Worm (Caenorhabditis elegans): Measurements from ENCODE around the gene acl-12.

acl-12 gene

DNA sequence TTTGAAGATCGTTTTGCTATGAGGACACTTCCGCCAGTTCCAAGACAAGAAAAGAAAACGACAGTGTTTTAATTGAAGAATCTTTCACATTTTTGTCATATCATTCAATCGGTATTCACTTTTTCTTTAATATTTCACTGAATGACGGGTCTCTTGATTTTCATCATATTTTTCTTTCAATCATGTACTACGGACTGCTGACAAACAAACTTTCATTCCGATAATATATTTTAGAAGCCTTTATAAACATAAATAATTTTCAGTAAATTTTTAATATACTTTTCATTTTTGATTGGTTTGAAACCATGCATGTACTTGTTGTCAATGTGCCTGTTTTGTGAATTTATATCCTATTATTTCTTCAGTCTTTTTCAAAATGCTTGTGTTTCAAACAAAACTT is 9.1 kb downstream of the acl-12 start, which contains the start of gene clc-5:
clc-5 (plus strand) TSS at position 301 of the 400 bp plus-strand sequence.
- TF ChIP-seq nhr-25 (tag; optimal IDR thresholded peaks at IDR 0.05) (no peak), lin-39 (tag; optimal IDR thresholded peaks at IDR 0.05) (no peak), lin-13 (GFP tag; optimal IDR thresholded peaks at IDR 0.05) (no peak), elt-3 (tag; optimal IDR thresholded peaks at IDR 0.05) (no peak), ztf-4 (tag; optimal IDR thresholded peaks at IDR 0.05) (no peak), dmd-4 (tag; optimal IDR thresholded peaks at IDR 0.05) (no peak), sem-4 (tag; optimal IDR thresholded peaks at IDR 0.05) (no peak), nhr-11 (tag; optimal IDR thresholded peaks at IDR 0.05) (no peak)

DNA sequence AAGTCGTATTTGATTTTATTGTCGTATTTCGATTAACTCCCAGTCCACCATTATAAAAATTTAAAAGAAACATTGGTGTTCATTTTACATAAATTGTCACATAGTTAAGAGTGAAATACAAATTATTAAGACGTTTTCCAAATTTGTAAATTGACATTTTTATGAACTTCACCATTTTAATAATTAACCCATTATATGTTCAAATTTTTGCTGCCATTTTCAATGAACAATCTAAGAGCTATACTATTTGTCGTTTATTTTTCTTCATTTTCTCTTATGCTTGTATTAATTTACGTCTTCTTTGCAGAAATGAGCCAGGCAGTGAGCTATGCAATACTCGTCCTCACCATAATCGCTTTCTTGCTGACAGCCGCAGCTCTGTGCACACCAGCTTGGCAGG is 11.2 kb downstream of the acl-12 start, which contains the start of gene clc-2:
clc-2 (plus strand) TSS at position 301 of the 400 bp plus-strand sequence.
- TF ChIP-seq ZK546.5 (tag; optimal IDR thresholded peaks at IDR 0.05), result no peak
- no peak for TF ChIP-seq nhr-21 (tag; optimal IDR thresholded peaks at IDR 0.05)
- TF ChIP-seq unc-55 (GFP tag; optimal IDR thresholded peaks at IDR 0.05), result no peak
- no peak for TF ChIP-seq blmp-1 (tag; optimal IDR thresholded peaks at IDR 0.05; ENCODE audit: insufficient read depth)
- TF ChIP-seq lin-11 (tag; optimal IDR thresholded peaks at IDR 0.05), result no peak
- TF ChIP-seq nhr-11 (tag; optimal IDR thresholded peaks at IDR 0.05), result no peak
- TF ChIP-seq sma-9 (GFP tag; optimal IDR thresholded peaks at IDR 0.05), result no peak
- TF ChIP-seq sma-9 (tag; optimal IDR thresholded peaks at IDR 0.05), result no peak

DNA sequence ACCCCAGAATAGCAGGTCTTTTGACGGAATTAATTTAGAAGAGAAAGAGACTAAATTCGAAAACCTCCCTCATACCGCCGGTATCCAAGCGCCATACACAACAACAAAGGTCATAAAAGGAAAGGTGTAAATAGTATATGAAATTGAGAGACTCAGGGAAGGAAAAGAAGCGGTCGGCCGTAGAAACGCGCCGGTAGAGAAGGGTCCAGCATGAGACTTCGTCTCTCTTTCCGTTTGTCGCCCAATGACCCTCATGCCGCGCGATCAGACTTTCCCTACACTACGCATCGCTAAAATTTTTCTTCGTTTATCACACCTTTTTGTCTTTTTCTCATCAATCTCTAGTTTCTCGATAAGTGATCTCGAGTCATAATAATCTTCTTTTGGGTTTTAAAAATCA is 11.9 kb downstream of the acl-12 start:
- no peak for TF ChIP-seq lsy-2 (tag; optimal IDR thresholded peaks at IDR 0.05)
- peak; percentile 32 for TF ChIP-seq nhr-21 (tag; optimal IDR thresholded peaks at IDR 0.05)
- TF ChIP-seq nhr-25 (tag; optimal IDR thresholded peaks at IDR 0.05), result peak; percentile 68
- no peak for TF ChIP-seq lin-39 (tag; optimal IDR thresholded peaks at IDR 0.05)
- TF ChIP-seq nhr-237 (tag; optimal IDR thresholded peaks at IDR 0.05), result no peak
- TF ChIP-seq fos-1 (tag; optimal IDR thresholded peaks at IDR 0.05), result peak; percentile 12
- peak; percentile 35 for TF ChIP-seq ceh-16 (tag; optimal IDR thresholded peaks at IDR 0.05)
- no peak for TF ChIP-seq ztf-11 (tag; optimal IDR thresholded peaks at IDR 0.05)
- TF ChIP-seq dmd-4 (tag; optimal IDR thresholded peaks at IDR 0.05), result no peak
- TF ChIP-seq blmp-1 (tag; optimal IDR thresholded peaks at IDR 0.05; ENCODE audit: insufficient read depth), result peak; percentile 63
- no peak for TF ChIP-seq lin-11 (tag; optimal IDR thresholded peaks at IDR 0.05)
- TF ChIP-seq sma-3 (GFP tag; optimal IDR thresholded peaks at IDR 0.05), result peak; percentile 52

DNA sequence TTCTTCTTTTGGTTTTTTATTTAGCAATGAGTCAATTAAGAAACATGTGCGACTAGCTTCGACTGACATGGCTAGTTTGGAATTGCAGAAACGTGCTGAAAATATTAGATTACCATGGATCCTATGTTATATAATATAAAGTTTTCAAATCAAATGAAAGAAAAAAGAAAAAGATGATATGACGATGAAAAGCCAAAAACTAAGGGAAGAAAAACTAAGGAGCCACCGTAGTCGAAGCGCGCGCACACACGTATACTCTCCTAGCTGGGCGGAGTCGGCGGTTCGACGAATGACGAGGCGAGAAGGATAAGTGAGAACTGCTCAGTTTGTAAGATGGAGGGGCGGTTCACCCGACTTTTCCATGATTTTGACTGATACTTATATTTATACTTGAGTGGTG is 17.6 kb downstream of the acl-12 start, which contains the start of gene mnm-2:
mnm-2 (minus strand) TSS at position 101 of the 400 bp plus-strand sequence.
- TF ChIP-seq alr-1 (tag; optimal IDR thresholded peaks at IDR 0.05) (no peak), snpc-4 (tag; optimal IDR thresholded peaks at IDR 0.05) (no peak), ceh-16 (tag; optimal IDR thresholded peaks at IDR 0.05) (no peak)

DNA sequence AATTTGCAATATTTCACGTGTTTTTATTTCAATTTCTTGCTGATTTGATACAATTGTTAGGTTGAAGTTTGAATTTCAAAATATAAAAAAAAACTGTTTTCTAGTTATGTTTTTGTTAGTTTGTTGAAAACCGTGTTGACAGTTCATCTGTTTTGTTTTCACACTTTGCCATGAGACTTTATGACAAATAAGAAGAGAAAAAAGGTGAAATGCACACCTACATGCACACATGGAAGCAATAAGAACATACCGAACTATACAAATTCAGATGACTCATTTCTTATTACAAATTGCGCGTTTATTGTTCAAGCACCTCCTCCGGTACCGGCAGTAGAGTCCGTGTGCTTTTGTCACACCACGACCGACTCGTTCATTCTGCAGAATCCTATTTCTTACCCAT is 21.8 kb downstream of the acl-12 start, which contains the start of gene C10A4.9:
C10A4.9 (plus strand) TSS at position 301 of the 400 bp plus-strand sequence.
- TF ChIP-seq C34F6.9 (tag; optimal IDR thresholded peaks at IDR 0.05) (no peak), ceh-82 (tag; optimal IDR thresholded peaks at IDR 0.05) (no peak), egl-27 (tag; optimal IDR thresholded peaks at IDR 0.05) (no peak), zag-1 (tag; optimal IDR thresholded peaks at IDR 0.05) (no peak), sem-4 (tag; optimal IDR thresholded peaks at IDR 0.05) (no peak), dmd-4 (tag; optimal IDR thresholded peaks at IDR 0.05) (no peak), mab-5 (tag; optimal IDR thresholded peaks at IDR 0.05) (no peak), nhr-237 (tag; optimal IDR thresholded peaks at IDR 0.05) (no peak), lin-39 (tag; optimal IDR thresholded peaks at IDR 0.05) (no peak), aly-2 (tag; optimal IDR thresholded peaks at IDR 0.05) (no peak), ztf-4 (tag; optimal IDR thresholded peaks at IDR 0.05) (no peak), ztf-1 (GFP tag; conservative IDR thresholded peaks at IDR 0.05) (no peak), unc-39 (tag; optimal IDR thresholded peaks at IDR 0.05) (no peak), ZK546.5 (tag; optimal IDR thresholded peaks at IDR 0.05) (no peak), nhr-25 (tag; optimal IDR thresholded peaks at IDR 0.05) (no peak)

DNA sequence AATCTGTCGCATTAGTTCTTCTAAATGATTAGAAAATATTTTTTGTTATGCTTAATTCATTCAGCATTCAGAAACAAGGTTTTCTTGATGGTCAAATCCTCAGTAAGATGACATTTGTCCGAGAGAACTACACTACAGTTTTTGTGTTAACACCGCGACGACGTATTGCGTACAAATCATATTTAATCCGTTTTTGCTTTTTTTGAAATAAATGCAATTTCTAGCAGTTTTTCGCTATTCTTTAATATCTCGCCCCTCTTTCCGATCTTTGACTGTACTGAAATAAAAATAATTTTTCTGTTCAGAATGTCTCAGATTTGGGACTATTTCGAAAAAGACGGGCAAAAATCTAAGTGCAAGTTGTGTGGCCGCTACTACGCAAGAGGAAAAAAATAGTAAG is 26.3 kb downstream of the acl-12 start, which contains the start of gene C10A4.1:
C10A4.1 (plus strand) TSS at position 301 of the 400 bp plus-strand sequence.
- TF ChIP-seq crh-2 (tag; optimal IDR thresholded peaks at IDR 0.05), result no peak
- TF ChIP-seq nhr-237 (tag; optimal IDR thresholded peaks at IDR 0.05), result no peak
- TF ChIP-seq nhr-77 (tag; optimal IDR thresholded peaks at IDR 0.05), result no peak
- TF ChIP-seq sma-9 (GFP tag; optimal IDR thresholded peaks at IDR 0.05), result no peak
- TF ChIP-seq sma-9 (tag; optimal IDR thresholded peaks at IDR 0.05), result no peak
- TF ChIP-seq nhr-129 (tag; optimal IDR thresholded peaks at IDR 0.05), result no peak
- TF ChIP-seq zag-1 (tag; optimal IDR thresholded peaks at IDR 0.05), result no peak

All from whole organism, L2 larva.